Fruit fly (Drosophila melanogaster): ENCODE data around the gene Npc2e.
A peak's percentile ranks its signal among the peaks of the same experiment; 100 is the strongest.

The Npc2e gene

DNA sequence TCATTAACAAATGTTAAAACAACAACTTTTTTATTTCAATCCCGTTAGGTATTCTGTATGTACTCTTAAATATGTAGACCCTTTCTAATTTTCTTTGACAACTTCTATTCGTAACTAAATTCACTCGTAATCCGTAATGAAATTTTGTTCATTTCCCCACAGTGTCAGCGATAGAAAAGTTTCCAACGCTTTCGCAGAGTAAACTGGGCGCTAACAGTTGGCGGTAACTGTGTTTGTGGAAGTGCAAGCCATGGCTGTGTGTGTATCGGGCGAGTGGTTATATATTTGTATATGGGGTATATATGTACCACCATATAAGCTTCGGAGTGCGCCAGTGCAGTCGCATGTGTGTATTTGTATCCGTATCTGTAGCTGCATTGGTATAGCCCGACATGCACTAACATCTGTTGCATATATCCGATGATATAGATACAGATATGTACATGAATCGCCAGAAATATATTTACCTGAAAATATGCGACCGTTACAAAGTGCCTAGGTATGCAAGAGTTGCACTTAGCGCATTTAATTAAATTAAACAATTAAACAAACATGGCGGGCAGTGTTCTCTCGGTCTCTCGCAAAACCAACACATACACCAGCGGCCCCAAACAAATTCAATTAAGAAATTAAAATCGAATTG, 28.5 kb downstream of the Npc2e start (continued):
- TF ChIP-seq exex (tag; optimal IDR thresholded peaks at IDR 0.05) (no peak), E2f2 (GFP tag; IDR thresholded peaks at IDR 0.05) (no peak), ac (GFP tag; optimal IDR thresholded peaks at IDR 0.05) (no peak), dati (GFP tag; IDR thresholded peaks at IDR 0.05) (no peak), Taf1 (GFP tag; IDR thresholded peaks at IDR 0.05) (no peak), CG6791 (GFP tag; IDR thresholded peaks at IDR 0.05; ENCODE audit: partially characterized antibody) (no peak), Tbp (GFP tag; optimal IDR thresholded peaks at IDR 0.05) (no peak), CG34376 (GFP tag; optimal IDR thresholded peaks at IDR 0.05) (no peak), Neu2 (GFP tag; optimal IDR thresholded peaks at IDR 0.05; ENCODE audit: borderline replicate concordance) (no peak), Ets65A (GFP tag) (peak; percentile 75), D19A (tag; optimal IDR thresholded peaks at IDR 0.05) (no peak), CG8388 (GFP tag; optimal IDR thresholded peaks at IDR 0.05) (peak; percentile 90), ara (GFP tag; IDR thresholded peaks at IDR 0.05) (no peak), sens (GFP tag) (peak; percentile 75), row (GFP tag; IDR thresholded peaks at IDR 0.05) (peak; percentile 39; the same call in 1 of the 3 replicates), Doc3 (GFP tag; IDR thresholded peaks at IDR 0.05; ENCODE audit: partially characterized antibody) (no peak), sisA (GFP tag; IDR thresholded peaks at IDR 0.05) (peak; percentile 42; the same call in 1 of the 2 replicates), Sox100B (GFP tag; optimal IDR thresholded peaks at IDR 0.05) (no peak), hb (GFP tag; IDR thresholded peaks at IDR 0.05; ENCODE audit: partially characterized antibody) (no peak), jing (GFP tag; optimal IDR thresholded peaks at IDR 0.05) (no peak), CG3995 (GFP tag; optimal IDR thresholded peaks at IDR 0.05) (no peak), CG2875 (GFP tag; optimal IDR thresholded peaks at IDR 0.05) (no peak), CG1603 (tag; optimal IDR thresholded peaks at IDR 0.05) (peak; percentile 4), Med (GFP tag) (peak; percentile 67), CG1647 (GFP tag; optimal IDR thresholded peaks at IDR 0.05) (no peak), Trl (optimal IDR thresholded peaks at IDR 0.05) (no peak), Trl (GFP tag; optimal IDR thresholded peaks at IDR 0.05) (no peak), ase (GFP tag; IDR thresholded peaks at IDR 0.05) (no peak)

DNA sequence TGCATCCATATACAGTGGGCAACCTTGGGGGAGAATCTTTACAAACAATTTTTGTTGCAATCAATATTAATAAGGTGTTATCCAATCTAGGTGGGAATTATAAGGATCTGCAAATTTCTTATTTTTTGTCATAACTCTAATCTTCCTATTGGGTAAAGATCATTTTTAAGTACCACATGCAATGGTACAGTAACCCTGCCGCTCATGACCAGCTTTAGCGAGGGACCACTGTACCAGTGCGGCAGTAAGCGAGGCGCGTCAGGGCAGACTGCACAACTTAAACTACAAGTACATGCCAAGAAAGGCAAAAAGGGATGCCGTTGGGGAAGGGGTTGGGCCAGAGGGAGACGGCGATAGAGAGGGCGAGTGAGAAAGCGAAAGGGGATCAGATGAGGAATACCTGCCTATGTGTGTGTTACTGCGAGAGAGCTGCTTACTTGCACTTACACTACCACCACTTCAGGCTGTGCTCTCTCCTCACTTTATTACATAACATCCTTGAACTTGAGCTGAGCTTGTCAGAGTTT, 29.5 kb downstream of the Npc2e start:
- TF ChIP-seq CG8089 (GFP tag; optimal IDR thresholded peaks at IDR 0.05) (no peak), gem (tag; optimal IDR thresholded peaks at IDR 0.05) (peak; percentile 5), Sox102F (GFP tag; optimal IDR thresholded peaks at IDR 0.05) (peak; percentile 15), CG11504 (tag; optimal IDR thresholded peaks at IDR 0.05) (no peak), CG13287 (GFP tag; IDR thresholded peaks at IDR 0.05; ENCODE audit: partially characterized antibody) (no peak), CG7987 (GFP tag; optimal IDR thresholded peaks at IDR 0.05) (no peak), eyg (GFP tag; optimal IDR thresholded peaks at IDR 0.05) (no peak), CG17385 (GFP tag; optimal IDR thresholded peaks at IDR 0.05) (no peak), CG18262 (tag; optimal IDR thresholded peaks at IDR 0.05) (no peak), sens (GFP tag) (peak; percentile 79), scrt (GFP tag; optimal IDR thresholded peaks at IDR 0.05) (no peak), CG1603 (tag; optimal IDR thresholded peaks at IDR 0.05) (peak; percentile 3), gcm2 (GFP tag; optimal IDR thresholded peaks at IDR 0.05) (no peak), wor (GFP tag; IDR thresholded peaks at IDR 0.05) (no peak), croc (GFP tag; conservative IDR thresholded peaks at IDR 0.05) (0 out of 3 replicates have a peak, but pooled peaks have one; percentile 12), hb (GFP tag; IDR thresholded peaks at IDR 0.05; ENCODE audit: partially characterized antibody) (no peak), gce (GFP tag; IDR thresholded peaks at IDR 0.05) (no peak), lbe (GFP tag; optimal IDR thresholded peaks at IDR 0.05) (peak; percentile 82), Doc3 (GFP tag; IDR thresholded peaks at IDR 0.05; ENCODE audit: partially characterized antibody) (no peak), CG30020 (tag; optimal IDR thresholded peaks at IDR 0.05) (no peak), CG7745 (tag; optimal IDR thresholded peaks at IDR 0.05) (no peak), grau (tag; optimal IDR thresholded peaks at IDR 0.05) (peak; percentile 64), tin (GFP tag; optimal IDR thresholded peaks at IDR 0.05) (no peak), CG3726 (GFP tag; IDR thresholded peaks at IDR 0.05) (no peak), CG17328 (GFP tag; IDR thresholded peaks at IDR 0.05) (no peak), CG10979 (tag; optimal IDR thresholded peaks at IDR 0.05) (peak; percentile 25)
